Worm (Caenorhabditis elegans): ENCODE results near the gene spe-26.
A peak's percentile ranks its signal among the peaks of the same experiment; 100 is the strongest.

Gene spe-26

DNA sequence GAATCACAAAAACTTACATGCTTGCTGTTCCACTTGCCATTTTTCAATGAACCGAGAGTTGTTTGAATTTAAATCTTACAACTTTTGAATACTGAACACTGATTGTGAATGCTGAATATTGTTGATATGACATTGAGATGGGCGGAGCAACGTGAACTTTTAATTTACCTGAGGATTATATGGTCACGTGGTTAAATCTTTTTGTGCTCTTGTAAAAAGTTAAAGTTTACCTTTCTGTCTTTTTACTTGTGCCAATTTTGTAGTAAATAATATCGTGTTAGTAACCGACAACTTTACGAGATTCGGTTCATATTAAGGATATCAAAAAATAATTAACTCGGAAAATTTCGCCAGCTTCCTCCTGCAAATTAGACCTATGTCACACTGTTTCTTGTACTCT is 39.5 kb downstream of the spe-26 start, which contains the start of gene Y43C5B.2:
Gene Y43C5B.2 (minus strand): TSS at position 101 of the 400 bp plus-strand sequence.
- no peak for TF ChIP-seq Y116A8C.19 (tag; optimal IDR thresholded peaks at IDR 0.05; ENCODE audit: borderline replicate concordance)
- no peak for TF ChIP-seq nhr-20 (tag; optimal IDR thresholded peaks at IDR 0.05)
- no peak for TF ChIP-seq efl-3 (GFP tag; optimal IDR thresholded peaks at IDR 0.05)
- no peak for TF ChIP-seq sptf-1 (tag; optimal IDR thresholded peaks at IDR 0.05)
- TF ChIP-seq lin-35 (GFP tag; optimal IDR thresholded peaks at IDR 0.05) = no peak
- TF ChIP-seq grh-1 (GFP tag; IDR thresholded peaks at IDR 0.05) = no peak
- TF ChIP-seq lin-39 (tag; optimal IDR thresholded peaks at IDR 0.05) = no peak
- no peak for TF ChIP-seq hpl-2 (GFP tag; optimal IDR thresholded peaks at IDR 0.05)
- no peak for TF ChIP-seq nhr-71 (tag; optimal IDR thresholded peaks at IDR 0.05)
- TF ChIP-seq lsy-2 (tag; optimal IDR thresholded peaks at IDR 0.05) = no peak

DNA sequence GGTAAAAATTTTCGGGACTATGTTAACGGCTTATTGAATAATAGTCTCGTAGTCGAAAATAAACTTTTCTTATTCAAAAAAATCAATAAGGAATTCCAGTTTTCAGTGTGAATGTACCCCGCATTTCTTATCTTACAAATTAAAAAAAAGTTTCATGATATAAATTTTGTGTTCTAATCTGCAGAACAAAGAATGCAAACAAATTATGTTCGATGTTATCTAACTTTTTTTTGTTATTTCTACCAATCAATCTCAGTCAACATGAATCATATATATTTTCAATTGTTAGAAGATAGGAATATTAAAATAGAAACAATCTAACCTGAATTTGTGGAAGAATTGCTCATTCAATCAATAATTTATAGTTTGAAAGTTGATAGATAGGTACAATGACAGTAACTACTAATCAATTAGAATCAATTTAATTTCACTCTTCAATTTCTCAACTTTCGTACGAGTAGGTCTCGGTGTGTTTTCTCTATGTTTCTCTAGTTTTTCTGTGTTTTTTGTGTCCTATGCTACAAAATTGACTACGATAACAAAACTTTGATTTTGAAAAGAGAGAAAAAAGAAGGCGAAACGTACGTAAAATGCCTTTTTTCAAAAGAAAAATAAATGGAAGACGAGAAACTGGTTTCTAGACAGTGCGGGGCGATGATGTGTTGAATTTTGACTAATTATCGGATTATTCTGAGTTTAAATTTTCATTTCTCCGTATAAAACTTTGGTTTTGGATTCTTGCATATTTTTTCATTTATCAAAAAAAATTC is 41.7 kb downstream of the spe-26 start, which contains the start of the genes unc-43 and Y43C5B.3:
Gene unc-43 (minus strand): TSS at position 347 of the 770 bp plus-strand sequence.
Gene Y43C5B.3 (plus strand): TSS at position 720 of the 770 bp plus-strand sequence.
- no peak for TF ChIP-seq nhr-12 (tag; optimal IDR thresholded peaks at IDR 0.05)
- TF ChIP-seq nhr-71 (tag; optimal IDR thresholded peaks at IDR 0.05) = peak; percentile 3
- TF ChIP-seq nhr-85 (tag) = peak; percentile 83
- no peak for TF ChIP-seq tbx-2 (tag; optimal IDR thresholded peaks at IDR 0.05)
- TF ChIP-seq grh-1 (GFP tag; IDR thresholded peaks at IDR 0.05) = peak; percentile 56
- TF ChIP-seq elt-3 (tag; optimal IDR thresholded peaks at IDR 0.05) = peak in 1 of 6 experiments; percentile 52
- TF ChIP-seq blmp-1 (tag; optimal IDR thresholded peaks at IDR 0.05) = peak; percentile 83
- no peak for TF ChIP-seq efl-3 (GFP tag; optimal IDR thresholded peaks at IDR 0.05)
- no peak for TF ChIP-seq sptf-1 (tag; optimal IDR thresholded peaks at IDR 0.05)
- TF ChIP-seq dsc-1 (tag; optimal IDR thresholded peaks at IDR 0.05) = no peak
- TF ChIP-seq nhr-20 (tag; optimal IDR thresholded peaks at IDR 0.05) = peak; percentile 18
- no peak for TF ChIP-seq C16A3.4 (tag; optimal IDR thresholded peaks at IDR 0.05)
- peak; percentile 69 for TF ChIP-seq elt-2 (tag; optimal IDR thresholded peaks at IDR 0.05)
- TF ChIP-seq irx-1 (tag; optimal IDR thresholded peaks at IDR 0.05) = peak; percentile 10
- no peak for TF ChIP-seq vab-15 (tag; optimal IDR thresholded peaks at IDR 0.05)
- no peak for TF ChIP-seq efl-1 (optimal IDR thresholded peaks at IDR 0.05)
- peak in 1 of 2 experiments; percentile 28 for TF ChIP-seq efl-1 (GFP tag; optimal IDR thresholded peaks at IDR 0.05 in 1 of 2)
- TF ChIP-seq snu-23 (GFP tag; optimal IDR thresholded peaks at IDR 0.05) = peak; percentile 37

- TF ChIP-seq lin-13 (GFP tag; optimal IDR thresholded peaks at IDR 0.05) (no peak), efl-1 (optimal IDR thresholded peaks at IDR 0.05) (no peak), efl-1 (GFP tag; optimal IDR thresholded peaks at IDR 0.05 in 1 of 2) (peak in 1 of 2 experiments; percentile 60), dsc-1 (tag; optimal IDR thresholded peaks at IDR 0.05) (peak; percentile 20), ceh-90 (tag; optimal IDR thresholded peaks at IDR 0.05) (no peak), unc-86 (tag; optimal IDR thresholded peaks at IDR 0.05) (peak; percentile 3), lir-3 (tag; optimal IDR thresholded peaks at IDR 0.05; ENCODE audit: poor library complexity) (no peak), nhr-71 (tag; optimal IDR thresholded peaks at IDR 0.05) (no peak), snpc-4 (tag; optimal IDR thresholded peaks at IDR 0.05) (no peak), tbx-2 (tag; optimal IDR thresholded peaks at IDR 0.05) (no peak), lin-14 (GFP tag; optimal IDR thresholded peaks at IDR 0.05) (peak; percentile 70), lsy-2 (tag; optimal IDR thresholded peaks at IDR 0.05) (peak in 1 of 2 experiments; percentile 43)
These were observed 44.2 kb downstream of the spe-26 start for ce11 chrIV:10347528-10347927.

DNA sequence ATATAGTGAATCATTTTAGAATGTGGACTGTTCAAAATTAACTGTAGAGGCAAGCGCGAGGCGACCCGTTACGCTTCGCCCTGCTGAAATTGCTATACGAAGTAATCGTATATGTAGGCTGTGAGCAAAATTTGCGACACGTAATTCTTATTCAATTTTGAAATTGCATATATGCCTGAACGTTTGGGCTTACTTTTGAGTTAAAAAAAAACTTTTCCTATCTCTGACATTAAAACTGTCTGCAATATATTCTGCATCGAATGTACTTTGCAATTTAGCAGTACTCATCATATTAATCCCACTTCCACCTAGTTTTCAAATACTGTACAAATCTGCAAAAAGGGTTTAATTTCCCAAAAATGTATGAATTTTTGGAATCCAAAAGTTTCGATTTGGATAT is 44.8 kb downstream of the spe-26 start:
- TF ChIP-seq Y116A8C.19 (tag; optimal IDR thresholded peaks at IDR 0.05; ENCODE audit: borderline replicate concordance) = no peak
- no peak for TF ChIP-seq hlh-17 (GFP tag; optimal IDR thresholded peaks at IDR 0.05; ENCODE audit: borderline replicate concordance)

DNA sequence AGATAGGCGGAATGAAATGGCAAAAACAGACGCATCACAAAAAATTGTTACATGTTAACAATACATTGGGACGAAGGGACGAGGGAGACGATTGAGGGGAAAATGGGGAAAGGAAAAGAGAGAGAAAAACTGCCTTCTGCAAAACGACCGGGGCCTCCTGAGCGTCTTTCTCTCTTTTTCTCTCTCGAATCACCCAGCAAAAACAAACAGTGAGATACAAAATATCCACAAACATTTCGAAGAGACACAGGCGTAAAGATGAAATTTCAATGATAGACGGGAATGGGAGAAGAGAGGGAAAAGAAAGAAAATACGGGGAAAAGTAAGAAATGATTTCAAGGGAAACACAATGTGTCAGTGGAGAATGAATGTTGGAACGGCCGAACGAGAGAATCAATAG is 45.7 kb downstream of the spe-26 start:
- TF ChIP-seq lin-35 (GFP tag; optimal IDR thresholded peaks at IDR 0.05) = peak; percentile 30 to 54
- TF ChIP-seq ceh-82 (tag; optimal IDR thresholded peaks at IDR 0.05) = peak in 1 of 3 experiments; percentile 46
- TF ChIP-seq ces-1 (GFP tag; optimal IDR thresholded peaks at IDR 0.05) = no peak
- peak; percentile 72 for TF ChIP-seq nhr-71 (tag; optimal IDR thresholded peaks at IDR 0.05)
- peak; percentile 43 to 49 for TF ChIP-seq efl-1 (optimal IDR thresholded peaks at IDR 0.05)
- TF ChIP-seq efl-1 (GFP tag; optimal IDR thresholded peaks at IDR 0.05 in 1 of 2) = peak in 1 of 2 experiments; percentile 88
- TF ChIP-seq mep-1 (tag; optimal IDR thresholded peaks at IDR 0.05) = peak; percentile 85
- no peak for TF ChIP-seq unc-62 (GFP tag; optimal IDR thresholded peaks at IDR 0.05)
- TF ChIP-seq snu-23 (GFP tag; optimal IDR thresholded peaks at IDR 0.05) = peak; percentile 73
- peak; percentile 8 for TF ChIP-seq lir-3 (tag; optimal IDR thresholded peaks at IDR 0.05; ENCODE audit: poor library complexity)
- no peak for TF ChIP-seq unc-86 (tag; optimal IDR thresholded peaks at IDR 0.05)
- no peak for TF ChIP-seq grh-1 (GFP tag; IDR thresholded peaks at IDR 0.05)
- TF ChIP-seq pax-3 (tag; optimal IDR thresholded peaks at IDR 0.05) = no peak
- TF ChIP-seq ztf-11 (tag; optimal IDR thresholded peaks at IDR 0.05) = no peak
- TF ChIP-seq aly-2 (tag; optimal IDR thresholded peaks at IDR 0.05) = no peak
- no peak for TF ChIP-seq Y116A8C.19 (tag; optimal IDR thresholded peaks at IDR 0.05; ENCODE audit: borderline replicate concordance)
- TF ChIP-seq mdl-1 (tag; optimal IDR thresholded peaks at IDR 0.05) = peak in 1 of 2 experiments; percentile 39
- no peak for TF ChIP-seq mef-2 (tag; optimal IDR thresholded peaks at IDR 0.05)
- peak; percentile 41 for TF ChIP-seq fos-1 (tag; optimal IDR thresholded peaks at IDR 0.05)
- TF ChIP-seq dsc-1 (tag; optimal IDR thresholded peaks at IDR 0.05) = no peak
